Worm (Caenorhabditis elegans) whole organism, young adult: ENCODE measurements around the gene vamp-7.

Experiments
- B0336.3 ChIP-seq: fragments of 200-800 bp; sonication (Bioruptor generic); IDR thresholded peaks from 2 replicates; pipeline ENCODE4 v1.3.6; 2022; ENCODE audit warnings: missing genetic modification characterization, missing compliant biosample characterization
- F10E7.11 ChIP-seq: sonication (generic microtip); optimal IDR thresholded peaks from 2 replicates; lab custom pipeline; 2017; ENCODE audit warnings: mild to moderate bottlenecking, missing genetic modification characterization, moderate library complexity, missing compliant biosample characterization
- F22D6.2 ChIP-seq: sonication (generic microtip); optimal IDR thresholded peaks from 2 replicates; lab custom pipeline; 2016; ENCODE audit warnings: mild to moderate bottlenecking, missing genetic modification characterization, missing compliant biosample characterization
- F33H1.4 ChIP-seq: fragments of 200-800 bp; sonication (Bioruptor generic); IDR thresholded peaks from 2 replicates; pipeline ENCODE4 v1.3.6; 2022; ENCODE audit warnings: missing genetic modification reagents, missing genetic modification characterization, missing compliant biosample characterization
- F55B11.4 ChIP-seq: sonication (generic microtip); optimal IDR thresholded peaks from 2 replicates; lab custom pipeline; 2016; ENCODE audit warnings: missing compliant biosample characterization, missing genetic modification characterization, borderline replicate concordance; ENCODE audit not compliant: insufficient read depth
- Y53F4B.3 ChIP-seq: fragments of 200-800 bp; sonication (Bioruptor generic); IDR thresholded peaks from 2 replicates; pipeline ENCODE4 v1.3.6; 2022; ENCODE audit warnings: missing genetic modification reagents, missing genetic modification characterization, missing compliant biosample characterization
- ZK185.1 ChIP-seq: sonication (generic microtip); optimal IDR thresholded peaks from 2 replicates; lab custom pipeline; 2016; ENCODE audit warnings: mild to moderate bottlenecking, missing genetic modification characterization, missing compliant biosample characterization; ENCODE audit not compliant: poor library complexity, severe bottlenecking
- akir-1 ChIP-seq: fragments of 200-800 bp; sonication (Bioruptor generic); optimal IDR thresholded peaks from 2 replicates; lab custom pipeline; 2018; ENCODE audit warnings: mild to moderate bottlenecking, missing genetic modification characterization, moderate library complexity, missing compliant biosample characterization
- attf-3 ChIP-seq: fragments of 200-800 bp; sonication (Bioruptor generic); conservative IDR thresholded peaks from 2 replicates; pipeline ENCODE4 v1.3.6; 2022; ENCODE audit warnings: missing genetic modification reagents, missing genetic modification characterization, missing compliant biosample characterization
- attf-6 ChIP-seq: fragments of 200-800 bp; sonication (Bioruptor generic); IDR thresholded peaks from 2 replicates; pipeline ENCODE4 v1.3.6; 2022; ENCODE audit warnings: missing genetic modification reagents, missing genetic modification characterization, missing compliant biosample characterization
- bed-1 ChIP-seq: fragments of 200-800 bp; sonication (Bioruptor generic); IDR thresholded peaks from 2 replicates; pipeline ENCODE4 v1.3.6; 2022; ENCODE audit warnings: missing genetic modification reagents, missing genetic modification characterization, missing compliant biosample characterization
- bed-2 ChIP-seq: fragments of 200-800 bp; sonication (Bioruptor generic); IDR thresholded peaks from 2 replicates; pipeline ENCODE4 v1.3.6; 2022; ENCODE audit warnings: missing genetic modification reagents, missing genetic modification characterization, missing compliant biosample characterization
- cebp-1 ChIP-seq, 2 experiments: fragments of 200-800 bp in 1 of 2; sonication (Bioruptor generic) in 1 of 2; sonication (generic microtip) in 1 of 2; IDR thresholded peaks in 1 of 2; optimal IDR thresholded peaks in 1 of 2; 2 replicates each; pipeline versions ENCODE4 v1.3.6 to Lab custom; 2017 to 2022; ENCODE audit warnings: missing compliant biosample characterization in 2 of 2, missing genetic modification characterization in 2 of 2, mild to moderate bottlenecking in 1 of 2, missing genetic modification reagents in 1 of 2, moderate library complexity in 1 of 2
- cebp-2 ChIP-seq: fragments of 200-800 bp; sonication (Bioruptor generic); IDR thresholded peaks from 2 replicates; pipeline ENCODE4 v1.3.6; 2022; ENCODE audit warnings: missing genetic modification characterization, missing compliant biosample characterization
- ceh-58 ChIP-seq: fragments of 200-800 bp; sonication (Bioruptor generic); IDR thresholded peaks from 2 replicates; pipeline ENCODE4 v1.3.6; 2022; ENCODE audit warnings: missing genetic modification characterization, missing compliant biosample characterization
- ceh-91 ChIP-seq: fragments of 200-800 bp; sonication (Bioruptor generic); IDR thresholded peaks from 2 replicates; pipeline ENCODE4 v1.3.6; 2022; ENCODE audit warnings: missing genetic modification reagents, missing genetic modification characterization, missing compliant biosample characterization
- die-1 ChIP-seq: sonication (generic microtip); optimal IDR thresholded peaks from 2 replicates; lab custom pipeline; 2016; ENCODE audit warnings: missing genotype, mild to moderate bottlenecking, missing genetic modification characterization, missing compliant biosample characterization
- dpl-1 ChIP-seq: fragments of 150-350 bp; optimal IDR thresholded peaks from 2 replicates; lab custom pipeline; 2014; ENCODE audit warnings: missing biosample characterization, missing genetic modification reagents, missing genetic modification characterization
- efl-1 ChIP-seq: fragments of 150-350 bp; optimal IDR thresholded peaks from 2 replicates; lab custom pipeline; 2014; ENCODE audit warnings: missing biosample characterization, missing genetic modification reagents, missing genetic modification characterization
- him-1 ChIP-seq: sonication (generic microtip); optimal IDR thresholded peaks from 2 replicates; lab custom pipeline; 2016; ENCODE audit warnings: missing genotype, missing genetic modification reagents, missing genetic modification characterization, missing compliant biosample characterization
- hlh-26 ChIP-seq: fragments of 200-800 bp; sonication (Bioruptor generic); conservative IDR thresholded peaks from 2 replicates; pipeline ENCODE4 v1.3.6; 2022; ENCODE audit warnings: missing genetic modification reagents, missing genetic modification characterization, missing compliant biosample characterization
- hrde-1 ChIP-seq: sonication (generic microtip); optimal IDR thresholded peaks from 2 replicates; lab custom pipeline; 2016; ENCODE audit warnings: missing genetic modification characterization, mild to moderate bottlenecking, missing compliant biosample characterization, moderate library complexity, missing genotype, missing genetic modification reagents, borderline replicate concordance
- hsf-1 ChIP-seq: fragments of 200-800 bp; sonication (Bioruptor generic); IDR thresholded peaks from 2 replicates; pipeline ENCODE4 v1.3.6; 2022; ENCODE audit warnings: missing genetic modification reagents, missing genetic modification characterization, missing compliant biosample characterization
- lag-1 ChIP-seq: fragments of 200-800 bp; sonication (Bioruptor generic); IDR thresholded peaks from 2 replicates; pipeline ENCODE4 v1.3.6; 2022; ENCODE audit warnings: missing genetic modification reagents, missing genetic modification characterization, missing compliant biosample characterization
- lin-54 ChIP-seq: fragments of 200-800 bp; sonication (Bioruptor generic); optimal IDR thresholded peaks from 2 replicates; lab custom pipeline; 2018; ENCODE audit warnings: mild to moderate bottlenecking, missing genetic modification characterization, missing compliant biosample characterization
- madf-3 ChIP-seq: fragments of 200-800 bp; sonication (Bioruptor generic); IDR thresholded peaks from 2 replicates; pipeline ENCODE4 v1.3.6; 2022; ENCODE audit warnings: missing genetic modification reagents, missing genetic modification characterization, missing compliant biosample characterization
- madf-6 ChIP-seq: fragments of 200-800 bp; sonication (Bioruptor generic); IDR thresholded peaks from 2 replicates; pipeline ENCODE4 v1.3.6; 2022; ENCODE audit warnings: missing genetic modification reagents, missing genetic modification characterization, missing compliant biosample characterization
- madf-8 ChIP-seq: fragments of 200-800 bp; sonication (Bioruptor generic); conservative IDR thresholded peaks from 2 replicates; pipeline ENCODE4 v1.3.6; 2022; ENCODE audit warnings: missing genetic modification reagents, missing genetic modification characterization, missing compliant biosample characterization
- mcd-1 ChIP-seq: fragments of 200-800 bp; sonication (Bioruptor generic); IDR thresholded peaks from 2 replicates; pipeline ENCODE4 v1.3.6; 2022; ENCODE audit warnings: missing genetic modification reagents, missing genetic modification characterization, missing compliant biosample characterization
- mel-28 ChIP-seq: sonication (generic microtip); optimal IDR thresholded peaks from 2 replicates; lab custom pipeline; 2016; ENCODE audit warnings: borderline replicate concordance, mild to moderate bottlenecking, missing genetic modification characterization, missing compliant biosample characterization
- nfya-1 ChIP-seq: sonication (generic microtip); optimal IDR thresholded peaks from 2 replicates; lab custom pipeline; 2017; ENCODE audit warnings: antibody characterized with exemption, missing compliant biosample characterization, missing genetic modification characterization, borderline replicate concordance; ENCODE audit not compliant: insufficient read depth
- pbrm-1 ChIP-seq: fragments of 200-800 bp; sonication (Bioruptor generic); IDR thresholded peaks from 2 replicates; pipeline ENCODE4 v1.3.6; 2022; ENCODE audit warnings: missing genetic modification reagents, missing genetic modification characterization, missing compliant biosample characterization
- rcor-1 ChIP-seq: fragments of 200-800 bp; sonication (Bioruptor generic); IDR thresholded peaks from 2 replicates; pipeline ENCODE4 v1.3.6; 2022; ENCODE audit warnings: missing genetic modification reagents, missing genetic modification characterization, missing compliant biosample characterization
- repo-1 ChIP-seq: sonication (generic microtip); optimal IDR thresholded peaks from 2 replicates; lab custom pipeline; 2017; ENCODE audit warnings: mild to moderate bottlenecking, missing genetic modification characterization, missing compliant biosample characterization
- rpc-1 ChIP-seq, 2 experiments: fragments of 150-350 bp in 1 of 2; sonication (generic microtip) in 1 of 2; optimal IDR thresholded peaks; 2 replicates each; lab custom pipeline; 2014 to 2018; ENCODE audit warnings: missing biosample characterization in 1 of 2, missing genetic modification characterization in 1 of 2, missing genetic modification reagents in 1 of 2, missing genotype in 1 of 2
- snpc-1.1 ChIP-seq: sonication (generic microtip); optimal IDR thresholded peaks from 2 replicates; lab custom pipeline; 2017; ENCODE audit warnings: missing genetic modification characterization, mild to moderate bottlenecking, missing compliant biosample characterization, antibody characterized with exemption, moderate library complexity, missing genotype, missing genetic modification reagents; ENCODE audit not compliant: insufficient read depth
- snpc-1.3 ChIP-seq: sonication (generic microtip); optimal IDR thresholded peaks from 2 replicates; lab custom pipeline; 2017; ENCODE audit warnings: missing genetic modification characterization, mild to moderate bottlenecking, missing compliant biosample characterization, antibody characterized with exemption, moderate library complexity, missing genotype, missing genetic modification reagents; ENCODE audit not compliant: insufficient read depth
- snpc-3.4 ChIP-seq: sonication (generic microtip); optimal IDR thresholded peaks from 2 replicates; lab custom pipeline; 2017; ENCODE audit warnings: missing genetic modification characterization, mild to moderate bottlenecking, missing compliant biosample characterization, antibody characterized with exemption, moderate library complexity, missing genotype, missing genetic modification reagents
- sptf-2 ChIP-seq: fragments of 200-800 bp; sonication (Bioruptor generic); optimal IDR thresholded peaks from 2 replicates; lab custom pipeline; 2018; ENCODE audit warnings: mild to moderate bottlenecking, missing genetic modification characterization, missing compliant biosample characterization
- tbp1 ChIP-seq: fragments of 200-800 bp; sonication (Bioruptor generic); optimal IDR thresholded peaks from 2 replicates; lab custom pipeline; 2018; ENCODE audit warnings: mild to moderate bottlenecking, missing genetic modification characterization, missing compliant biosample characterization
- tlf-1 ChIP-seq: fragments of 200-800 bp; sonication (Bioruptor generic); optimal IDR thresholded peaks from 2 replicates; lab custom pipeline; 2018; ENCODE audit warnings: mild to moderate bottlenecking, missing genetic modification characterization, missing compliant biosample characterization
- unc-62 ChIP-seq: fragments of 150-350 bp; optimal IDR thresholded peaks from 2 replicates; lab custom pipeline; 2014; ENCODE audit warnings: missing biosample characterization, missing genetic modification reagents, missing genetic modification characterization
- ztf-22 ChIP-seq: fragments of 200-800 bp; sonication (Bioruptor generic); optimal IDR thresholded peaks from 2 replicates; lab custom pipeline; 2018; ENCODE audit warnings: mild to moderate bottlenecking, missing genetic modification characterization, moderate library complexity, missing compliant biosample characterization
- ztf-26 ChIP-seq: sonication (generic microtip); optimal IDR thresholded peaks from 2 replicates; lab custom pipeline; 2017; ENCODE audit warnings: missing genetic modification characterization, missing compliant biosample characterization
- ztf-28 ChIP-seq: fragments of 200-800 bp; sonication (Bioruptor generic); IDR thresholded peaks from 2 replicates; pipeline ENCODE4 v1.3.6; 2022; ENCODE audit warnings: missing genetic modification reagents, missing genetic modification characterization, missing compliant biosample characterization

Gene vamp-7

DNA sequence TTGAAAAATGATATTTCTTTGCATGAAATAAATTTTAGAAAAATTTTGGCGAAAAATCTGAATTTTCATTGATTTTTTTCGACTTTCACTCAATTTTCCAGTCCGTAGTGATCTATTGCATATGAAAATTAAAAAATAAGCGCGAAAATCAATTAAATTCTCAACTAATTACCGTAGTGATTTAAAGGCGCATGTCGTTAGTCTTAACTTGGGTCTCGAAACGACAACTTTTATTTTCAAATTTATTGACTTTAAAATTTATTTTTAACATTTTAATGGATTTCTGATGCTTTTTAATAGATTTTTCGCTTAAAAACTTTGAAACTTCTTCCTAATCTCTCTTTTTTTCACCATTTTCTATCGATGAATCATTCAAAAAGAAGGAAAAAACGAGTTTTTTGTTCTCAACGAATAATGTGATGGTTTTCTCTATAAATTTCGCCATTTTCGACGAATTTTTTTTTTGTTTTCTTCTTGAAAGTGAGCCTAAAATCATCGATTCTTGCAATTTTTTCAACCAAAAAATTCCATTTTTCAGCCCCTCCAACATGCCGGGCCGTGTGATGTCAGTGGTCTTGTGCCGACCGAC is at the start of gene vamp-7:
vamp-7 (plus strand) TSS at position 539 of the 589 bp plus-strand sequence.
- 0 out of 2 replicates have a peak, but pooled peaks have one; percentile 15 for TF ChIP-seq B0336.3 (GFP tag; lab: Robert Waterston, UW)
- no peak for TF ChIP-seq F22D6.2 (tag; lab: Kevin White, UChicago)
- TF ChIP-seq madf-8: peak; percentile 77
- peak; percentile 19 for TF ChIP-seq tbp1
- peak; percentile 44; the same call in 1 of the 2 replicates for TF ChIP-seq pbrm-1 (GFP tag; lab: Robert Waterston, UW)
- TF ChIP-seq ceh-91 (GFP tag; lab: Robert Waterston, UW): peak; percentile 53; the same call in 1 of the 2 replicates
- TF ChIP-seq hrde-1: peak; percentile 13
- TF ChIP-seq mel-28 (tag; lab: Kevin White, UChicago): peak; percentile 37
- 0 out of 2 replicates have a peak, but pooled peaks have one; percentile 18 for TF ChIP-seq rcor-1
- no peak for TF ChIP-seq sptf-2
- TF ChIP-seq ztf-28 (GFP tag; lab: Robert Waterston, UW): no peak
- TF ChIP-seq F10E7.11 (tag; lab: Kevin White, UChicago): peak; percentile 49
- TF ChIP-seq efl-1: peak; percentile 78
- TF ChIP-seq die-1 (tag; lab: Kevin White, UChicago): no peak
- peak; percentile 59 for TF ChIP-seq snpc-3.4 (tag; lab: Kevin White, UChicago)
- peak; percentile 55 for TF ChIP-seq dpl-1 (GFP tag; lab: Kevin White, UChicago)
- TF ChIP-seq cebp-1 (GFP tag; IDR thresholded peaks at IDR 0.05; lab: Robert Waterston, UW): no peak
- TF ChIP-seq cebp-1 (tag; optimal IDR thresholded peaks at IDR 0.05; lab: Kevin White, UChicago): peak; percentile 42
- no peak for TF ChIP-seq ceh-58 (GFP tag; lab: Robert Waterston, UW)
- TF ChIP-seq nfya-1 (tag; lab: Kevin White, UChicago): no peak
- TF ChIP-seq tlf-1 (GFP tag; lab: Kevin White, UChicago): peak; percentile 55
- TF ChIP-seq cebp-2 (GFP tag; lab: Robert Waterston, UW): no peak
- TF ChIP-seq unc-62 (GFP tag; lab: Kevin White, UChicago): no peak
- peak; percentile 56; the same call in 1 of the 2 replicates for TF ChIP-seq attf-6 (GFP tag; lab: Robert Waterston, UW)
- no peak for TF ChIP-seq ztf-26 (tag; lab: Kevin White, UChicago)
- no peak for TF ChIP-seq hlh-26 (GFP tag; lab: Robert Waterston, UW)
- peak; percentile 56; the same call in 1 of the 2 replicates for TF ChIP-seq madf-3 (GFP tag; lab: Robert Waterston, UW)
- peak; percentile 65 for TF ChIP-seq hsf-1 (GFP tag; lab: Robert Waterston, UW)
- peak; percentile 55; the same call in 1 of the 2 replicates for TF ChIP-seq attf-3 (GFP tag; lab: Robert Waterston, UW)
- no peak for TF ChIP-seq lag-1 (GFP tag; lab: Robert Waterston, UW)
- peak; percentile 45 for TF ChIP-seq repo-1
- TF ChIP-seq F33H1.4 (GFP tag; lab: Robert Waterston, UW): peak; percentile 91
- no peak for TF ChIP-seq akir-1 (GFP tag; lab: Kevin White, UChicago)
- TF ChIP-seq ztf-22 (GFP tag; lab: Kevin White, UChicago): no peak
- no peak for TF ChIP-seq Y53F4B.3
- peak; percentile 94 for TF ChIP-seq madf-6 (GFP tag; lab: Robert Waterston, UW)
- TF ChIP-seq ZK185.1: no peak
- peak; percentile 72 for TF ChIP-seq lin-54
- no peak for TF ChIP-seq mcd-1 (GFP tag; lab: Robert Waterston, UW)
- no peak for TF ChIP-seq F55B11.4 (tag; lab: Kevin White, UChicago)
- TF ChIP-seq snpc-1.3: peak; percentile 51
- TF ChIP-seq snpc-1.1 (tag; lab: Kevin White, UChicago): no peak
- 0 out of 2 replicates have a peak, but pooled peaks have one; percentile 71 for TF ChIP-seq bed-1 (GFP tag; lab: Robert Waterston, UW)
- peak; percentile 1 for TF ChIP-seq him-1 (tag; lab: Kevin White, UChicago)
- no peak for TF ChIP-seq rpc-1 (optimal IDR thresholded peaks at IDR 0.05; lab: Kevin White, UChicago)
- no peak for TF ChIP-seq rpc-1 (tag; optimal IDR thresholded peaks at IDR 0.05; lab: Kevin White, UChicago)
- TF ChIP-seq bed-2: no peak
